Fruit fly (Drosophila melanogaster): ENCODE measurements around the gene Best2.

DNA sequence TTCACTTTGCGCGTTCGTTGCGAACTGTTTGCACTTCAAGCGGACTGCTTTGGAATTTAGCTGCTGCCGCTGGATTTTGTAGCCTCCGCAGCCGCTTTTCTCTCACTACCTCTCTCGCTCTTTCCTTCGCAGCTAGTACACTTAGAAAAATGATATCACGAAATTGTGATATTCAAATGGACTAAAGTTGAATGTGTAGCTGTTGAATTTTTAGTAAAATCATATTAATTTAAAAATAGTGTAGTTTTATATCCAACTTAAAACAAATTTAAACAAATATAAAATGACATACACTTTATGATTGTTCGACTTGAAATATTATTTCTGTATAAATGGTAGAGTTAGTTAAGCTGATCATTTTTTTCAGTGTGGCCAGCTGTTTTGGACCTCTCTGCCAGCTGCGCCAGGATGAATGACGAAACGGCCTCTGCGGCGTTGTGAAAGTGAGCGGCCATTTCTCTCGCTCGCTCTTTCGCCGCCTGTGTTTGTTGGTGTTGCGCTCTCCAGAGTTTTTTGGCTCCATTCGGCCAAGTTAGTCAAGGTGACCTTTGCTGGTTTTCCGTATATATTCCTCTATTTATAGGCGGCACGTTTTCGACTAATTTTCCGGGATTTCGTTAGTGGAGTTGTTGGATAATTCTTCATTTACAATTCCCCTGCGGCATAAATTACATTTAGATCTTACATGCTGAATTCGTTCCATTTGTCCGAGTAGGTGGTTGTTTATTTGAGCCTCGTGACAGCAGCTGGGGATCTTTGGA, 6.4 kb upstream of the Best2 start, which contains the start of gene Ldh:
- TF ChIP-seq insv (optimal IDR thresholded peaks at IDR 0.05) (no peak), Myc (optimal IDR thresholded peaks at IDR 0.05) (no peak)

Data from Kc167 (cell line).